Worm (Caenorhabditis elegans): ENCODE measurements around the gene mib-1.
A peak's percentile ranks its signal among the peaks of the same experiment; 100 is the strongest.

The mib-1 gene

ce11 chrIII:11243421-11243820 is 47.1 kb downstream of the mib-1 start (continued):
- TF ChIP-seq lin-14 (GFP tag; optimal IDR thresholded peaks at IDR 0.05), result peak; percentile 91
- no peak for TF ChIP-seq vab-15 (tag; optimal IDR thresholded peaks at IDR 0.05)
- TF ChIP-seq skn-1 (tag; optimal IDR thresholded peaks at IDR 0.05), result peak; percentile 68
- no peak for TF ChIP-seq Y116A8C.19 (tag; optimal IDR thresholded peaks at IDR 0.05; ENCODE audit: borderline replicate concordance)
- no peak for TF ChIP-seq lir-3 (tag; optimal IDR thresholded peaks at IDR 0.05; ENCODE audit: poor library complexity)
- no peak for TF ChIP-seq nhr-11 (tag; optimal IDR thresholded peaks at IDR 0.05)
- TF ChIP-seq nhr-77 (tag; optimal IDR thresholded peaks at IDR 0.05), result peak; percentile 68
- no peak for TF ChIP-seq zip-4 (GFP tag; optimal IDR thresholded peaks at IDR 0.05)
- peak; percentile 15 for TF ChIP-seq nhr-237 (tag; optimal IDR thresholded peaks at IDR 0.05)
- TF ChIP-seq rnt-1 (tag; optimal IDR thresholded peaks at IDR 0.05), result no peak
- TF ChIP-seq nhr-12 (tag; optimal IDR thresholded peaks at IDR 0.05), result no peak
- TF ChIP-seq mab-9 (GFP tag; IDR thresholded peaks at IDR 0.05), result no peak
- TF ChIP-seq hlh-4 (tag; optimal IDR thresholded peaks at IDR 0.05), result no peak

- peak; percentile 91 for TF ChIP-seq blmp-1 (tag; optimal IDR thresholded peaks at IDR 0.05)
- no peak for TF ChIP-seq skn-1 (tag; optimal IDR thresholded peaks at IDR 0.05)
- no peak for TF ChIP-seq unc-62 (GFP tag; optimal IDR thresholded peaks at IDR 0.05)
- no peak for TF ChIP-seq hpl-2 (GFP tag; optimal IDR thresholded peaks at IDR 0.05)
- no peak for TF ChIP-seq pqm-1 (tag; optimal IDR thresholded peaks at IDR 0.05)
- TF ChIP-seq isw-1 (GFP tag; IDR thresholded peaks at IDR 0.05), result no peak
- TF ChIP-seq pax-3 (tag; optimal IDR thresholded peaks at IDR 0.05), result no peak
- no peak for TF ChIP-seq ets-5 (GFP tag; IDR thresholded peaks at IDR 0.05)
- peak; percentile 60 for TF ChIP-seq nhr-85 (tag)
- no peak for TF ChIP-seq C04F5.9 (tag; optimal IDR thresholded peaks at IDR 0.05)
- no peak for TF ChIP-seq mep-1 (tag; optimal IDR thresholded peaks at IDR 0.05)
- no peak for TF ChIP-seq lin-14 (GFP tag; optimal IDR thresholded peaks at IDR 0.05)
These were observed 48.8 kb downstream of the mib-1 start for ce11 chrIII:11241583-11242187.

ce11 chrIII:11240776-11241175 is 49.7 kb downstream of the mib-1 start:
- TF ChIP-seq snu-23 (GFP tag; optimal IDR thresholded peaks at IDR 0.05), result peak; percentile 11
- peak in 4 of 6 experiments; percentile 29 to 77 (median 54) for TF ChIP-seq elt-3 (tag; optimal IDR thresholded peaks at IDR 0.05)
- TF ChIP-seq swsn-7 (tag; optimal IDR thresholded peaks at IDR 0.05), result no peak
- peak; percentile 63 for TF ChIP-seq blmp-1 (tag; optimal IDR thresholded peaks at IDR 0.05)
- TF ChIP-seq lsy-2 (tag; optimal IDR thresholded peaks at IDR 0.05), result no peak
- no peak for TF ChIP-seq fos-1 (tag; optimal IDR thresholded peaks at IDR 0.05)
- TF ChIP-seq mep-1 (tag; optimal IDR thresholded peaks at IDR 0.05), result peak; percentile 6
- TF ChIP-seq lin-14 (GFP tag; optimal IDR thresholded peaks at IDR 0.05), result peak; percentile 21
- TF ChIP-seq lin-35 (GFP tag; optimal IDR thresholded peaks at IDR 0.05), result peak in 1 of 2 experiments; percentile 16
- no peak for TF ChIP-seq fkh-10 (GFP tag; optimal IDR thresholded peaks at IDR 0.05)
- peak; percentile 67 for TF ChIP-seq nhr-85 (tag)
- TF ChIP-seq nhr-90 (tag; optimal IDR thresholded peaks at IDR 0.05; ENCODE audit: poor library complexity), result peak; percentile 13

- TF ChIP-seq mep-1 (tag; optimal IDR thresholded peaks at IDR 0.05), result no peak
- TF ChIP-seq ceh-90 (tag; optimal IDR thresholded peaks at IDR 0.05), result no peak
These were observed 51.7 kb downstream of the mib-1 start for ce11 chrIII:11238790-11239189.

ce11 chrIII:11238309-11238708 is 52.2 kb downstream of the mib-1 start:
- TF ChIP-seq lir-3 (tag; optimal IDR thresholded peaks at IDR 0.05; ENCODE audit: poor library complexity) (no peak), snpc-4 (tag; optimal IDR thresholded peaks at IDR 0.05) (no peak), fkh-4 (tag; optimal IDR thresholded peaks at IDR 0.05; ENCODE audit: borderline replicate concordance) (no peak), egl-13 (tag; optimal IDR thresholded peaks at IDR 0.05) (no peak), rnt-1 (tag; optimal IDR thresholded peaks at IDR 0.05) (no peak), hlh-17 (GFP tag; optimal IDR thresholded peaks at IDR 0.05; ENCODE audit: borderline replicate concordance) (no peak), mep-1 (tag; optimal IDR thresholded peaks at IDR 0.05) (no peak), C04F5.9 (tag; optimal IDR thresholded peaks at IDR 0.05) (no peak), xbp-1 (tag; optimal IDR thresholded peaks at IDR 0.05) (no peak), ztf-11 (tag; optimal IDR thresholded peaks at IDR 0.05) (no peak), dsc-1 (tag; optimal IDR thresholded peaks at IDR 0.05) (no peak), nhr-90 (tag; optimal IDR thresholded peaks at IDR 0.05; ENCODE audit: poor library complexity) (no peak), swsn-7 (tag; optimal IDR thresholded peaks at IDR 0.05) (no peak), tbx-2 (tag; optimal IDR thresholded peaks at IDR 0.05) (no peak), nhr-84 (tag; optimal IDR thresholded peaks at IDR 0.05) (no peak), nhr-47 (tag; optimal IDR thresholded peaks at IDR 0.05) (no peak)

Data from whole organism, L1 larva.